Worm (Caenorhabditis elegans): ENCODE results near the gene rgs-11.

- TF ChIP-seq T22C8.4 (GFP tag; IDR thresholded peaks at IDR 0.05) (no peak), ztf-29 (GFP tag; IDR thresholded peaks at IDR 0.05) (no peak), ref-1 (GFP tag; conservative IDR thresholded peaks at IDR 0.05) (no peak), klf-2 (GFP tag; conservative IDR thresholded peaks at IDR 0.05) (no peak), cog-1 (tag; optimal IDR thresholded peaks at IDR 0.05) (no peak), tab-1 (GFP tag; IDR thresholded peaks at IDR 0.05) (no peak), flt-1 (GFP tag; IDR thresholded peaks at IDR 0.05) (no peak)
These were observed 5.3 kb downstream of the rgs-11 start for ce11 chrX:14969615-14970014.
